Fruit fly (Drosophila melanogaster) ovary, adult (tissue): ENCODE results near the gene Fst.

Experiments used
- CG17801 ChIP-seq: fragments of 200-800 bp; optimal IDR thresholded peaks from 2 replicates; lab custom pipeline; 2019; ENCODE audit warnings: missing biosample characterization, mild to moderate bottlenecking, missing genetic modification characterization, moderate library complexity; ENCODE audit not compliant: partially characterized antibody

Gene Fst

DNA sequence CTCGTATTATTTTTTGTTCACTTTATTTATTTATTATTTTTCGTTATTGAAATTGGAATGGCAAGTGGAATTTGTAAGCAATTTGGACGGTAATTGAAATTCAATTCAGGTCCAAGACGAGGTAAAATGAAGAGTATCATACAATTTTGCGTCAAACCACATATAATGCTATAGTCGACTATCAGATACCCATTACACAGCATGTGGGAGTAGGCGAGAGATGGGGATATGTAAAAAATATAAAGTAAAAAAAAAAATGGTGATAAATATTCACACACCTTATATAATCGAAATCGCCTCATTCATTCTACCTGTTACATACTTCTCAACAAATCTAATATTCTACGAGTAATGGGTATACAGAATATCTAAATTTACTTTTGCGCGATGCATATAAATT is 33.7 kb downstream of the Fst start:
- no peak for TF ChIP-seq CG17801

DNA sequence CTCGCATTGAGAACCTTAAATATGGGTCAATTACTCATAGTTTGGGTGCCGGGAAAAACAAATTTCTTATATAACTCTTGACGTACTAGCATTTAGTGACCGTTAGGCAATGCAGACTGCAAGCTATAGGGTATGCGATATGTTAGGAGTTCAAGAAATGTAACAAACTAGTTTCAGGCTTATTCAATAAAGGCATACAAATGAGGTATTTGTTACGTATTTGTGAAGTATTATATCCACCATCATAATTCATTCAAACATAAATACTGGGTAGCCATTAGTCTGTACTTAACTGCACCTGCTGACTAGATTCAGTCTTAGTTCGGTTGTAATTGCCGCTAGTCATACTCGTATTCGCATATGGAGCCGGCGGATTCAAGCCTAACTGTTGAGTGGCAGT is 37.7 kb downstream of the Fst start:
- no peak for TF ChIP-seq CG17801

DNA sequence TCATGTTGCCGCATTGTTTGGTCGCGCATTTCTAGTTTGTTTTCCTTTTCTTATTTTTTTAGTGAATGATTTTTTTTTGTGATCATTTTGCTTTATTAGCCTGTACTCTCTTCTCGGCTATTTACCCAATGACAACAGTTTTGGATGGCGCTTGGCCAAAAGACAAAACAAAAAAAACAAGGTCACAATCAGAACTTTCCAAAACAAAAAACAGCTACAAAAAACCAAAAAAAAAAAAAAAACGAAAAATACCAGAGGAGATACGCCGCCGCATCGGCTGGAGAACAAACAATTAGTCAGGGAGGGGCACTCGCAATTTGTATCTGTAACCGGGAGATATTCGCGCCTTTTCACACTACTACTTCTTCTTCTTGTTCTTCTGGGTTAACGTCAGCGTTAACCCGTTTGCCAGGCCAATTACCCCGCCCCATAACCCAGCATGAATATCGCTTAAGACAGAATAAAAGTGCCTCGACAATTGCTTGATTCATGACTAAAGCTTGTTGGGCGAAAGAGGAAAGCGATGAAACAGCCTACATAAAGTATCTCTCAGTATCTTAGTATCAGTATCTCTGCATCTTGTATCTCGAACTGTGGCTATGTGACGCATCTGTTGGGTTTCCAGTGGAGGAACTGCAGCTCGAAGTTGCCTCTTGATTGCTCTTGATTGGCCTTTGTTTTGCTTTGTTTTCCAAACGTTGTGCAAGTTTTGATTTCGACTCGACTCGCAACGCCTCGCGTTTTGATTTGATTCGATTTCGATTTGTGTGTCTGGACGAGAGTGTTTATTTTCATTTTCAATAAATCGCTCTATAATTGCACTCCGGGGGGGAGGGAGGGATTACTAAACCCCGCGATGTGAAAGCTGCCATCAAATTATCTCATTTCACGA is 38.8 kb downstream of the Fst start:
- no peak for TF ChIP-seq CG17801

DNA sequence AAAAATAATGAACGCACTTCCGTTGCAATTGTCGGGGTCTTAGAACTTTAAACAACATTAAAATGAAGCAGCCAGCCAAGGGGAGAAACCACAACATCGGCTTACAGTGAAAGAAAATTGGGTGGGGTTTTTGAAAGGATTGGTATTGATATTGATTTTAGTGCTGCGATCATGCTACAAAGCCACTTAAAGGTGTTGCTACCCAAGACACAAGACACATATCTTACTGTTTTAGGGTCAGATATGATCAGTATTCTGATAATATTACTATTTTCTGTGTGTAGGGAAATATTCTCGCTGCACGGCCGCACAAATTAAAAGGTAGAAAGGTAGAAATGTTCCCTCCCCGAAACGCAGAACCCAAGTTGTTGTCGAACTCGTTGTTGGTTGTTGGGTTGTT is 40.9 kb downstream of the Fst start:
- TF ChIP-seq CG17801, result no peak

DNA sequence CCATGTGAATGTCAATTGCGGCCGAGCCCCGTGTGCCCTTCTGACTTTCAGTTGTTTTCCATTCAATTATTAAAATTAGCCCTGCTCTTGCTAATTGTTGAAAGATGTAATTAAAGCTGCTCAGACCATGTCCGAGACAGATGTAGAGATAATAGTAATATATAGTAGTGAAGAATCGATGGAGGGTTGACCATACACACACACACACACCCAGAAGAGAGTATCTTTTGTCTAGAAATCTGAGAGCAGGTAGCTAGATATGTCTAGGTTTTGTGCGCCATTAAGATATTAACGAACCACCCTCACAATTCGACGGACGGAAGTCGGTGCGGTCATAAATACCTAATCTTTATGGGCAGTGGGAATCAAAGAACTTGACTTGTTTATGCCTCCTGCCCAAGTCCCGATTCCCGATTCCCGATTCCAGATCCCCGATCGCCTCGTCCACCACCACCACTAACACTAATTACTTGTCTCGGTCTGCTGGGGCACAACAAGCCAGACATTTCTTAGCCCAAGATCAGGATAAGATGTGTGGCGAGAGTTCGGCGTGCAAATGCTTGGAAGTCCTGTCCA is 41.4 kb downstream of the Fst start:
- TF ChIP-seq CG17801, result no peak

DNA sequence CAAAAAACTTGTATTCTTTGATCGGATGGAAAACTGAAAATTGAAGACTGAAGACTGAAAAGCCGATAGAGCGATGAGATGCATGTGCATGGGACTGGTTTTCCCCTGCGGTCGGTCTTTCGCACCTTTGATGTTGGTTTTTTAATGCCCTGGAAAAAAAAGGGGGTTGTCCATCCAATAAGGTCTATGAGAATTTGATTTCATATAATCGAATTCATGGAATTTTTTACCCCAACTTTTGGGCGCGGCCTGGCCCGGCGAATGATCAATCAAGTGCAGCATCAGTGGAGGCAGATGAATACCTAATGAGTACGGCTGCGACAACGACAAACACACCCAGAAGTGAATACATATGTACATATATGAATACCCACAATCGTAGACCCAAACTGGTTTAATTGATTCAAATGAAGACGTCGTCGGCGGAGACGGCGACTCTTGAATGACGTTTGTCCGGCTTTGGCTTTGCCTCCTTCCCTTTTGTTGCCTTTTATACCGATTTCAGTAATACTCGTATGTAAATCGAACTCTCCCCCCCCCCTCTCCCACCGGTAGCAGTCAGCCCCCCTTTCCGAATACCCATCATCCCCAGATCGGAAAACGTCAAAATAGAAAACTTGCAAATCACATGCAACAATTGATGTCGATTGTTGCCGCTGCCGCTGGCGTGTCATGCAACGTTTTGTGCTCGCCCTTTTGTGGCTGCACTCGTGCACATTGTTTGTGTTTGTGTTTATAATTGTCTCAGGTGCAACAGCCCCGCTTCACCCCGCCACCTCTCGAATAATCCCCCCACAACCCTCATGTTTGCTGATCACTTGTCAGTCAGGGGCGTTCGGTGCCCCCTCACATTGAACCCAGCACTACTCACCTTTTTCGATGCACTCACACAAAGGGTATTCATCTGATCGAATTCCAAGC is 42.7 kb downstream of the Fst start:
- no peak for TF ChIP-seq CG17801

DNA sequence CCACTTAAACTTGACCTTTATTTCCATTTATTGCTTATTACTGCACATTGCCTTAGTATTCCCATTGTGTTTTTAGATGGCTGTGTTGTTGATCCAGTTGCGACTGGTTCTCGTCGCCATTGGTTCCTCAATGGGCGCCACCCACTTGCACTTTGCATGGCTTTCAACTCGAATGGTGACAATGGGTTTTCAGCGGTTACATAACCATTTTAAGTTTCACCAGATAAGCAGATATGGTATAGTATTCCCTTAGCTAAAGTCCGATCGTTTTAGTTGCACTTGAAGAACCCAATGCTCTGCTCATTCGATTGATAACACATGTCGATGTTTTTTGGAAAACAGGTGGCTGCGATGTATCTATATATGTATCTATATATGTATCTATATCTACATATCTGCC is 44.0 kb downstream of the Fst start:
- TF ChIP-seq CG17801, result peak; percentile 40

DNA sequence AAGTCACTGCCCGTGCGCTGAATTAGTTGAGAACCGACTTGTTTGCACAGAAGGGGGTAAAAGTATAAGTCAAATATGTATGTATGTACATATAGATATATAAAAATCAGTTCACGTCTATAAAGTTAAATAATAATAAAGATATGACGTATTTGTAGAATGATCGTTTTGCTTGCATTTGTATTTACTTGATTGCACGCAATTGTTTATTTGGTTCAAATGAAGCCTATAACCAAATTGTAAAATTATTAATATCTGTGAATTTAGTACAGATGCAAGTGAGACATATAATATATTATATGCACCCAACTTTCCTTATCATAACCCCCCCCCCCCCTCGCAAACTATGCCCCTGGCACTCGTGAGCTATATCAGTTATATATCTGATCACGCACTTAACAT is 45.4 kb downstream of the Fst start:
- TF ChIP-seq CG17801, result peak; percentile 74

DNA sequence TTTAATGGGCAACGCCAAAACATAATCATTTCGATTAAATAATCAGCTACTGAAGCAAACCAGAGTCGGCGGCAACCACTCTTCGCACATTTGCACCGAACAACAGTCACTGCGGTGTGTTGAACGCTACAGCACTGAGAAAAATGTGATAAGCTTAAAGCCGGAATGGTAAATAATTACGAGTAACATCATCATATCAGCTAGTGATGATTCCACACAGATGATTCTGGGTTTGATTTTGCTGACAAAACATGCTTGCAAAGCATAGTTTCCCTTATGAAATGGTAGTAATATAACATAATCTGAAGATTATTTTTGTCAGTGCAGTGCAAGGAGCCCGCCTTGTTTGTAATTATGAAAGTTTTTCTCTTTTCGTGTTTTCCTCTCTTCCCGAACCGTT is 47.9 kb downstream of the Fst start:
- no peak for TF ChIP-seq CG17801

DNA sequence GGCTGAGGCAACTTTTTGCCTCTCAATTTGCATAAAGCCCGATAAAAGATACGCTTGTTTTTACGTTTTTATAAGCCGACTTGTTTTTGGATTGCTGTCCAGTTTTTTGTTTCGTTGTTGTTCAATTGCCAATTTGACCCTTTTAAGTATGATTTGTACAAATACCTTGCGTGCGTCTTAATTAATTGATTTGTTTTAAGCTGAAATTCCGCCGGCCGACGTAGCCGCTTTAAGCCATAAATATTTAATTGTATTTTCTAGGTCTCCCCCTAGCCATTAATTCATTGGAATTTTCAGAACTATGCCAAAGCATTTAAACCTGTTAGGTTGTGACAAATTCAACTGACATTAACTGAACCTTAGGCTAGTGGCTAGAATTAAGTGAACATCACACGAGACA is 49.3 kb downstream of the Fst start:
- no peak for TF ChIP-seq CG17801

DNA sequence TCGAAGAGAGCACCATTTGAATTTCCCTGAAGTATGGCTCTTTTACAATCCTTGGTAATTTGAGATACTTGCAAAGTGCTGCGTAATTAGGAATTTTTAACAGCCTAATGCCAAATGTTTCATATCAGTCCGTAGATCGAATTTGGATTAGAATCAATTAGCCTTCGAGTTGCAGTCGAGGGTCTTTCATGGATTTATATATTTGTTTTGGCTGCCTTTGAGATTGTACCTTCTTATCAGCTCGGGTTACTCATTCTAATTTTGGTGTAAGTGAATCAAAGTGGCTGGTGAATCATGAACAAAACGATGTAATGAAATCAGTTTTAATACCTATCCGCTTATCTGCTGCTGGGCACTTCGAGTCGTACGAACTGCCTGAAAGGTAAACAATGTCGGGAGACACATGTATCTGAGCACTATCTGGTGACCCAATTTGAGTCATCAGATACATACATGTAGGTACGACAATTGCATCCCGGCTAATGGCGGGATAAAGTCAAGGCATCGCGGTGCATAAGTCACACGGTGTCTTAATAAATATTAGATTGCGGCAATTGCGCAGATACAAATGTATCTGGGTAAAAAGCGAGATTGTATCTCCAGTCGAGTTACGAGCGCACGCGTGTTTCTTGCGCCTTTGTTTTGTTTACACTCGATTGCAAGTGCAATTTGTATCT is 50.1 kb downstream of the Fst start:
- no peak for TF ChIP-seq CG17801
